Worm (Caenorhabditis elegans) whole organism, mixed stage, embryonic: ENCODE results near the gene sea-1.

ENCODE experiments used
- bed-3 ChIP-seq: fragments of 200-800 bp; sonication (Bioruptor generic); optimal IDR thresholded peaks from 3 replicates; lab custom pipeline; 2018; ENCODE audit warnings: mild to moderate bottlenecking, missing genetic modification characterization, moderate library complexity, missing compliant biosample characterization
- blmp-1 ChIP-seq: fragments of 150-350 bp; optimal IDR thresholded peaks from 2 replicates; lab custom pipeline; 2014; ENCODE audit warnings: missing biosample characterization, missing genetic modification characterization
- ceh-43 ChIP-seq: fragments of 200-800 bp; sonication (Bioruptor generic); optimal IDR thresholded peaks from 2 replicates; lab custom pipeline; 2018; ENCODE audit warnings: mild to moderate bottlenecking, missing genetic modification characterization, moderate library complexity, missing compliant biosample characterization
- ceh-83 ChIP-seq: fragments of 200-800 bp; sonication (Bioruptor generic); optimal IDR thresholded peaks from 2 replicates; lab custom pipeline; 2018; ENCODE audit warnings: mild to moderate bottlenecking, missing genetic modification characterization, missing compliant biosample characterization
- ces-1 ChIP-seq: fragments of 150-350 bp; optimal IDR thresholded peaks from 2 replicates; lab custom pipeline; 2014; ENCODE audit warnings: missing biosample characterization, missing genetic modification reagents, missing genetic modification characterization
- cnd-1 ChIP-seq: fragments of 200-800 bp; sonication (Bioruptor generic); optimal IDR thresholded peaks from 2 replicates; lab custom pipeline; 2018; ENCODE audit warnings: mild to moderate bottlenecking, missing genetic modification characterization, missing compliant biosample characterization
- drap-1 ChIP-seq: fragments of 200-800 bp; sonication (Bioruptor generic); optimal IDR thresholded peaks from 3 replicates; lab custom pipeline; 2018; ENCODE audit warnings: mild to moderate bottlenecking, missing genetic modification characterization, missing compliant biosample characterization
- elt-1 ChIP-seq: sonication (generic microtip); optimal IDR thresholded peaks from 2 replicates; lab custom pipeline; 2017; ENCODE audit warnings: missing genetic modification characterization, mild to moderate bottlenecking, missing compliant biosample characterization, antibody characterized with exemption, moderate library complexity, borderline replicate concordance; ENCODE audit not compliant: insufficient read depth
- flh-1 ChIP-seq: fragments of 200-800 bp; sonication (Bioruptor generic); optimal IDR thresholded peaks from 2 replicates; lab custom pipeline; 2018; ENCODE audit warnings: mild to moderate bottlenecking, missing genetic modification characterization, moderate library complexity, missing compliant biosample characterization
- ham-2 ChIP-seq: fragments of 200-800 bp; sonication (Bioruptor generic); optimal IDR thresholded peaks from 2 replicates; lab custom pipeline; 2018; ENCODE audit warnings: mild to moderate bottlenecking, missing genetic modification characterization, missing compliant biosample characterization
- hlh-1 ChIP-seq: fragments of 150-350 bp; optimal IDR thresholded peaks from 2 replicates; lab custom pipeline; 2014; ENCODE audit warnings: missing biosample characterization, missing genetic modification reagents, missing genetic modification characterization
- lin-13 ChIP-seq: fragments of 150-350 bp; optimal IDR thresholded peaks from 2 replicates; lab custom pipeline; 2014; ENCODE audit warnings: missing biosample characterization, missing genetic modification characterization
- lin-32 ChIP-seq: fragments of 200-800 bp; sonication (Bioruptor generic); optimal IDR thresholded peaks from 2 replicates; lab custom pipeline; 2018; ENCODE audit warnings: mild to moderate bottlenecking, missing genetic modification characterization, missing compliant biosample characterization
- mep-1 ChIP-seq: fragments of 150-350 bp; optimal IDR thresholded peaks from 2 replicates; lab custom pipeline; 2017; ENCODE audit warnings: missing biosample characterization, missing genetic modification reagents, missing genetic modification characterization, inconsistent platforms
- mls-2 ChIP-seq: sonication (generic microtip); optimal IDR thresholded peaks from 2 replicates; lab custom pipeline; 2016; ENCODE audit warnings: mild to moderate bottlenecking, missing genetic modification characterization, moderate library complexity, missing compliant biosample characterization
- nhr-12 ChIP-seq: fragments of 150-350 bp; optimal IDR thresholded peaks from 2 replicates; lab custom pipeline; 2014; ENCODE audit warnings: missing biosample characterization, missing genetic modification characterization
- nhr-2 ChIP-seq: fragments of 150-350 bp; optimal IDR thresholded peaks from 2 replicates; lab custom pipeline; 2014; ENCODE audit warnings: missing biosample characterization, missing genetic modification characterization
- nhr-237 ChIP-seq: fragments of 150-350 bp; optimal IDR thresholded peaks from 2 replicates; lab custom pipeline; 2014; ENCODE audit warnings: missing biosample characterization, missing genetic modification characterization
- nhr-28 ChIP-seq: fragments of 150-350 bp; optimal IDR thresholded peaks from 2 replicates; lab custom pipeline; 2014; ENCODE audit warnings: missing biosample characterization, missing genetic modification characterization
- pha-4 ChIP-seq: fragments of 150-350 bp; optimal IDR thresholded peaks from 2 replicates; lab custom pipeline; 2018; ENCODE audit warnings: missing biosample characterization, missing genetic modification reagents, missing genetic modification characterization
- snpc-4 ChIP-seq: fragments of 150-350 bp; optimal IDR thresholded peaks from 2 replicates; lab custom pipeline; 2014; ENCODE audit warnings: missing biosample characterization, missing genetic modification characterization
- sptf-1 ChIP-seq: sonication (generic microtip); optimal IDR thresholded peaks from 2 replicates; lab custom pipeline; 2017; ENCODE audit warnings: mild to moderate bottlenecking, missing genetic modification characterization, moderate library complexity, missing compliant biosample characterization
- tbx-8 ChIP-seq: fragments of 200-800 bp; sonication (Bioruptor generic); optimal IDR thresholded peaks from 2 replicates; lab custom pipeline; 2018; ENCODE audit warnings: mild to moderate bottlenecking, missing genetic modification characterization, moderate library complexity, missing compliant biosample characterization
- unc-39 ChIP-seq: fragments of 150-350 bp; optimal IDR thresholded peaks from 2 replicates; lab custom pipeline; 2014; ENCODE audit warnings: missing biosample characterization, missing genetic modification characterization
- unc-62 ChIP-seq: fragments of 150-350 bp; optimal IDR thresholded peaks from 2 replicates; lab custom pipeline; 2014; ENCODE audit warnings: missing biosample characterization, missing genetic modification reagents, missing genetic modification characterization
- zip-8 ChIP-seq: fragments of 150-350 bp; optimal IDR thresholded peaks from 2 replicates; lab custom pipeline; 2014; ENCODE audit warnings: missing biosample characterization, missing genetic modification characterization

The sea-1 gene

ce11 chrII:3694664-3695063 is 21.3 kb upstream of the sea-1 start, which contains the start of gene srx-102:
Gene srx-102, minus strand, starts transcription at chrII:3694764.
- TF ChIP-seq drap-1 (GFP tag; lab: Kevin White, UChicago) (no peak), unc-62 (GFP tag; lab: Kevin White, UChicago) (no peak), ces-1 (no peak), snpc-4 (tag; lab: Kevin White, UChicago) (no peak), lin-13 (tag; lab: Kevin White, UChicago) (no peak), ceh-83 (GFP tag; lab: Kevin White, UChicago) (no peak), pha-4 (no peak), bed-3 (GFP tag; lab: Kevin White, UChicago) (no peak), blmp-1 (no peak), sptf-1 (tag; lab: Kevin White, UChicago) (no peak), elt-1 (tag; lab: Kevin White, UChicago) (no peak), ham-2 (GFP tag; lab: Kevin White, UChicago) (no peak), nhr-12 (tag; lab: Kevin White, UChicago) (no peak), mep-1 (tag; lab: Kevin White, UChicago) (no peak), mls-2 (tag; lab: Kevin White, UChicago) (no peak), nhr-28 (tag; lab: Kevin White, UChicago) (no peak), tbx-8 (no peak), unc-39 (tag; lab: Kevin White, UChicago) (no peak)

- TF ChIP-seq nhr-237 (tag; lab: Kevin White, UChicago): no peak
- TF ChIP-seq, all 35 proteins: peak for 0
These were observed 17.3 kb upstream of the sea-1 start, which contains the start of gene srx-101 for ce11 chrII:3690646-3691045. Gene srx-101, minus strand, starts transcription at chrII:3690746.

- TF ChIP-seq mep-1 (tag; lab: Kevin White, UChicago) (no peak), lin-32 (no peak), lin-13 (tag; lab: Kevin White, UChicago) (no peak), ceh-43 (no peak)
- TF ChIP-seq, all 35 proteins: peak for 0
These were observed 14.9 kb upstream of the sea-1 start, which contains the start of gene ifas-1 for ce11 chrII:3688333-3688732. Gene ifas-1, minus strand, starts transcription at chrII:3688719.

- no peak for TF ChIP-seq nhr-2 (tag; lab: Kevin White, UChicago)
- TF ChIP-seq snpc-4 (tag; lab: Kevin White, UChicago): no peak
- TF ChIP-seq nhr-28 (tag; lab: Kevin White, UChicago): no peak
- TF ChIP-seq unc-39 (tag; lab: Kevin White, UChicago): no peak
- TF ChIP-seq zip-8: peak; percentile 77
- no peak for TF ChIP-seq ces-1
- no peak for TF ChIP-seq ceh-43
These were observed 11.2 kb upstream of the sea-1 start for ce11 chrII:3684487-3685067.

- TF ChIP-seq pha-4 (peak; percentile 10), lin-13 (tag; lab: Kevin White, UChicago) (peak; percentile 22), unc-62 (GFP tag; lab: Kevin White, UChicago) (peak; percentile 66), tbx-8 (no peak), flh-1 (GFP tag; lab: Kevin White, UChicago) (no peak), mep-1 (tag; lab: Kevin White, UChicago) (peak; percentile 26), ceh-43 (no peak), nhr-237 (tag; lab: Kevin White, UChicago) (no peak), nhr-12 (tag; lab: Kevin White, UChicago) (no peak), elt-1 (tag; lab: Kevin White, UChicago) (no peak), blmp-1 (no peak), nhr-2 (tag; lab: Kevin White, UChicago) (no peak), lin-32 (no peak), hlh-1 (tag; lab: Kevin White, UChicago) (peak; percentile 82), ceh-83 (GFP tag; lab: Kevin White, UChicago) (no peak), cnd-1 (tag; lab: Kevin White, UChicago) (no peak)
These were observed 9.4 kb upstream of the sea-1 start, which contains the start of gene F19B10.1 for ce11 chrII:3682770-3683234. Gene F19B10.1, plus strand, starts transcription at chrII:3683184.
